Worm (Caenorhabditis elegans) whole organism, L2 larva: ENCODE results near the gene F46C5.9.

Source experiments
- C34F6.9 ChIP-seq: fragments of 150-350 bp; optimal IDR thresholded peaks from 2 replicates; lab custom pipeline; 2014; ENCODE audit warnings: missing biosample characterization, missing genetic modification characterization
- F13H6.1 ChIP-seq: sonication (generic microtip); optimal IDR thresholded peaks from 2 replicates; lab custom pipeline; 2016; ENCODE audit warnings: missing genetic modification characterization, missing compliant biosample characterization
- R02D3.7 ChIP-seq: fragments of 150-350 bp; optimal IDR thresholded peaks from 2 replicates; lab custom pipeline; 2014; ENCODE audit warnings: missing biosample characterization, missing genetic modification characterization
- Y55F3AM.14 ChIP-seq: fragments of 200-800 bp; sonication (Bioruptor generic); optimal IDR thresholded peaks from 2 replicates; lab custom pipeline; 2018; ENCODE audit warnings: mild to moderate bottlenecking, missing genetic modification characterization, missing compliant biosample characterization
- ZK546.5 ChIP-seq: sonication (generic microtip); optimal IDR thresholded peaks from 2 replicates; lab custom pipeline; 2017; ENCODE audit warnings: missing biosample characterization, missing genetic modification characterization
- alr-1 ChIP-seq: fragments of 150-350 bp; optimal IDR thresholded peaks from 2 replicates; lab custom pipeline; 2014; ENCODE audit warnings: missing biosample characterization, missing genetic modification characterization
- aly-2 ChIP-seq: fragments of 150-350 bp; optimal IDR thresholded peaks from 2 replicates; lab custom pipeline; 2014; ENCODE audit warnings: missing biosample characterization, missing genetic modification characterization
- ama-1 ChIP-seq: fragments of 150-350 bp; optimal IDR thresholded peaks from 2 replicates; lab custom pipeline; 2018; ENCODE audit warnings: inconsistent platforms
- blmp-1 ChIP-seq: sonication (generic microtip); optimal IDR thresholded peaks from 2 replicates; lab custom pipeline; 2017; ENCODE audit warnings: missing genetic modification characterization, mild to moderate bottlenecking, missing compliant biosample characterization, antibody characterized with exemption, moderate library complexity; ENCODE audit not compliant: insufficient read depth
- ceh-16 ChIP-seq: fragments of 150-350 bp; optimal IDR thresholded peaks from 2 replicates; lab custom pipeline; 2014; ENCODE audit warnings: missing biosample characterization, missing genetic modification characterization
- ceh-82 ChIP-seq: fragments of 150-350 bp; optimal IDR thresholded peaks from 2 replicates; lab custom pipeline; 2014; ENCODE audit warnings: missing biosample characterization, missing genetic modification characterization
- crh-2 ChIP-seq: sonication (generic microtip); optimal IDR thresholded peaks from 2 replicates; lab custom pipeline; 2017; ENCODE audit warnings: missing biosample characterization, missing genetic modification characterization
- dmd-4 ChIP-seq: sonication (generic microtip); optimal IDR thresholded peaks from 2 replicates; lab custom pipeline; 2017; ENCODE audit warnings: missing biosample characterization, missing genetic modification characterization
- egl-27 ChIP-seq: sonication (generic microtip); optimal IDR thresholded peaks from 3 replicates; lab custom pipeline; 2017; ENCODE audit warnings: missing biosample characterization, missing genetic modification reagents, missing genetic modification characterization
- elt-1 ChIP-seq: fragments of 150-350 bp; optimal IDR thresholded peaks from 2 replicates; lab custom pipeline; 2014; ENCODE audit warnings: missing biosample characterization, missing genetic modification characterization
- elt-3 ChIP-seq: sonication (generic microtip); optimal IDR thresholded peaks from 2 replicates; lab custom pipeline; 2017; ENCODE audit warnings: missing biosample characterization, missing genetic modification characterization
- fos-1 ChIP-seq: fragments of 150-350 bp; optimal IDR thresholded peaks from 2 replicates; lab custom pipeline; 2014; ENCODE audit warnings: missing biosample characterization, missing genetic modification characterization
- gmeb-1 ChIP-seq: fragments of 150-350 bp; optimal IDR thresholded peaks from 2 replicates; lab custom pipeline; 2014; ENCODE audit warnings: missing biosample characterization, missing genetic modification characterization
- lin-11 ChIP-seq: fragments of 150-350 bp; sonication (generic microtip); optimal IDR thresholded peaks from 2 replicates; lab custom pipeline; 2014; ENCODE audit warnings: missing biosample characterization, missing genetic modification characterization, inconsistent platforms, mixed read lengths
- lin-13 ChIP-seq: fragments of 150-350 bp; optimal IDR thresholded peaks from 2 replicates; lab custom pipeline; 2014; ENCODE audit warnings: missing biosample characterization, missing genetic modification reagents, missing genetic modification characterization
- lin-39 ChIP-seq: fragments of 150-350 bp; optimal IDR thresholded peaks from 2 replicates; lab custom pipeline; 2014; ENCODE audit warnings: missing biosample characterization, missing genetic modification reagents, missing genetic modification characterization
- lsy-2 ChIP-seq, 2 experiments: fragments of 150-350 bp in 1 of 2; sonication (generic microtip) in 1 of 2; optimal IDR thresholded peaks; 2 replicates each; lab custom pipeline; 2014 to 2017; ENCODE audit warnings: missing biosample characterization in 2 of 2, missing genetic modification characterization in 2 of 2
- mab-5 ChIP-seq: fragments of 150-350 bp; optimal IDR thresholded peaks from 2 replicates; lab custom pipeline; 2014; ENCODE audit warnings: missing biosample characterization, missing genetic modification characterization
- mbf-1 ChIP-seq: sonication (generic microtip); optimal IDR thresholded peaks from 2 replicates; lab custom pipeline; 2017; ENCODE audit warnings: missing biosample characterization, missing genetic modification characterization
- mdl-1 ChIP-seq, 2 experiments: fragments of 150-350 bp in 1 of 2; sonication (generic microtip) in 1 of 2; optimal IDR thresholded peaks; 2 replicates each; lab custom pipeline; 2017; ENCODE audit warnings: missing biosample characterization in 2 of 2, missing genetic modification characterization in 2 of 2
- nhr-10 ChIP-seq: sonication (generic microtip); optimal IDR thresholded peaks from 2 replicates; lab custom pipeline; 2017; ENCODE audit warnings: missing biosample characterization, missing genetic modification characterization
- nhr-11 ChIP-seq: fragments of 150-350 bp; optimal IDR thresholded peaks from 2 replicates; lab custom pipeline; 2014; ENCODE audit warnings: missing biosample characterization, missing genetic modification characterization
- nhr-12 ChIP-seq: fragments of 150-350 bp; optimal IDR thresholded peaks from 2 replicates; lab custom pipeline; 2014; ENCODE audit warnings: missing biosample characterization, missing genetic modification characterization
- nhr-129 ChIP-seq: fragments of 150-350 bp; optimal IDR thresholded peaks from 2 replicates; lab custom pipeline; 2014; ENCODE audit warnings: missing biosample characterization, missing genetic modification characterization
- nhr-21 ChIP-seq: fragments of 150-350 bp; optimal IDR thresholded peaks from 2 replicates; lab custom pipeline; 2014; ENCODE audit warnings: missing biosample characterization, missing genetic modification characterization
- nhr-25 ChIP-seq: fragments of 150-350 bp; sonication (generic microtip); optimal IDR thresholded peaks from 3 replicates; lab custom pipeline; 2014; ENCODE audit warnings: missing biosample characterization, missing genetic modification characterization
- nhr-6 ChIP-seq: fragments of 150-350 bp; optimal IDR thresholded peaks from 2 replicates; lab custom pipeline; 2014; ENCODE audit warnings: missing biosample characterization, missing genetic modification characterization
- nhr-77 ChIP-seq: fragments of 150-350 bp; optimal IDR thresholded peaks from 2 replicates; lab custom pipeline; 2014; ENCODE audit warnings: missing biosample characterization, missing genetic modification characterization
- peb-1 ChIP-seq: fragments of 150-350 bp; optimal IDR thresholded peaks from 2 replicates; lab custom pipeline; 2014; ENCODE audit warnings: missing biosample characterization, missing genetic modification characterization
- sem-4 ChIP-seq: fragments of 150-350 bp; optimal IDR thresholded peaks from 2 replicates; lab custom pipeline; 2014; ENCODE audit warnings: missing biosample characterization, missing genetic modification reagents, missing genetic modification characterization
- skn-1 ChIP-seq: sonication (generic microtip); optimal IDR thresholded peaks from 2 replicates; lab custom pipeline; 2017; ENCODE audit warnings: missing biosample characterization, missing genetic modification characterization
- sma-3 ChIP-seq: sonication (generic microtip); optimal IDR thresholded peaks from 2 replicates; lab custom pipeline; 2016; ENCODE audit warnings: missing genetic modification reagents, missing genetic modification characterization, missing compliant biosample characterization
- sma-9 ChIP-seq, 2 experiments: fragments of 150-350 bp in 1 of 2; sonication (generic microtip) in 1 of 2; optimal IDR thresholded peaks; 2 replicates each; lab custom pipeline; 2014 to 2016; ENCODE audit warnings: missing genetic modification characterization in 2 of 2, mild to moderate bottlenecking in 1 of 2, missing biosample characterization in 1 of 2, missing compliant biosample characterization in 1 of 2, missing genetic modification reagents in 1 of 2, moderate library complexity in 1 of 2
- snpc-4 ChIP-seq: fragments of 150-350 bp; optimal IDR thresholded peaks from 2 replicates; lab custom pipeline; 2014; ENCODE audit warnings: missing biosample characterization, missing genetic modification characterization
- unc-39 ChIP-seq: fragments of 150-350 bp; optimal IDR thresholded peaks from 2 replicates; lab custom pipeline; 2014; ENCODE audit warnings: missing biosample characterization, missing genetic modification characterization
- unc-55 ChIP-seq: fragments of 150-350 bp; sonication (generic microtip); optimal IDR thresholded peaks from 3 replicates; lab custom pipeline; 2014; ENCODE audit warnings: missing biosample characterization, missing genetic modification reagents, missing genetic modification characterization
- unc-62 ChIP-seq: fragments of 150-350 bp; optimal IDR thresholded peaks from 2 replicates; lab custom pipeline; 2014; ENCODE audit warnings: missing biosample characterization, missing genetic modification reagents, missing genetic modification characterization
- zag-1 ChIP-seq: fragments of 150-350 bp; optimal IDR thresholded peaks from 2 replicates; lab custom pipeline; 2014; ENCODE audit warnings: missing biosample characterization, missing genetic modification characterization
- ztf-1 ChIP-seq: fragments of 200-800 bp; sonication (Bioruptor generic); conservative IDR thresholded peaks from 2 replicates; pipeline ENCODE4 v1.3.6; 2022; ENCODE audit warnings: missing genetic modification characterization, missing compliant biosample characterization
- ztf-11 ChIP-seq: sonication (generic microtip); optimal IDR thresholded peaks from 2 replicates; lab custom pipeline; 2017; ENCODE audit warnings: missing biosample characterization, missing genetic modification characterization
- ztf-4 ChIP-seq: fragments of 150-350 bp; optimal IDR thresholded peaks from 2 replicates; lab custom pipeline; 2014; ENCODE audit warnings: missing biosample characterization, missing genetic modification characterization

The F46C5.9 gene

DNA sequence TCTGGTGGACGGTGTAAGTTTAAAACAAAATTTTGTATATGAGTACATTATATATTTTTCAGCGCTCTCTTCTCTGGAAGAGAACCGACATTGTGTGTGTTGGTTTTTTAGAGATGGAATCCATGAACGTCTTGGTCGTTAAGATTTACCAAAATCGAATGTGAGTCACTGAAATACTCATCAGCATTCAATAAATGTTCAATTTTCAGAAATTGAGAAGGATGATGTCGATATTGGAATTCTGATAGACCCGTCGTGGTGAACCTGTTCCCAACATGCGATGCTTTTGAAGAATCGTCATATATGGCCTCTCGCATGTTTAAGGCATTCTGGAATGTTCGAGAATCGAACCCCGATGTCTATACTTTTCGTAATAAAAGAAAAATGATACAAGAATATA, 21.8 kb downstream of the F46C5.9 start:
- TF ChIP-seq F13H6.1 (tag; lab: Kevin White, UChicago) = no peak
- no peak for TF ChIP-seq elt-3 (tag; lab: Kevin White, UChicago)
- no peak for TF ChIP-seq nhr-21 (tag; lab: Kevin White, UChicago)
- no peak for TF ChIP-seq mdl-1 (tag; optimal IDR thresholded peaks at IDR 0.05; lab: Kevin White, UChicago)
- no peak for TF ChIP-seq unc-55 (GFP tag; lab: Kevin White, UChicago)
- TF ChIP-seq nhr-12 = no peak
- no peak for TF ChIP-seq ceh-82 (tag; lab: Kevin White, UChicago)
- no peak for TF ChIP-seq fos-1 (tag; lab: Kevin White, UChicago)
- TF ChIP-seq nhr-25 = no peak
- TF ChIP-seq, all 48 proteins: peak for 0

DNA sequence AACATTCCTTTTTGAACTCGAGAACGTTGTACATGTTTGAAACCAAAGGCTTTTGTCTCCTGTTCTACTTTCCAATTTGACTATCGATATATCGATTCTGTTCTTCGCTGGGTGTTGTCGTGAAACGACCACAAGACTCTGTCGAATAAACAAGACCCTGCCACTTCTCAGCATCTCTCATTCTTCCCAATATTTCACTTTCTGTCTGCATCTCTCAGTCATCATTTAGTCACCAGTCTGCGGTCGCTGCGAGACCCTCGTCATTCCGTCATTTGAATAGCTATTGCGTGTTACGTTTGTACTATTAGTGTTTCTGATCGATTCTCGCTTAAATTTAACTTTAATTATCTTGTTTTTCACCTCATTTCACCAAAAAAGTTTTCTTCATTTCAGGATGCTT, 23.2 kb downstream of the F46C5.9 start:
- peak; percentile 90 for TF ChIP-seq skn-1 (tag; lab: Kevin White, UChicago)
- peak; percentile 97 for TF ChIP-seq lin-11
- peak; percentile 99 for TF ChIP-seq nhr-129 (tag; lab: Kevin White, UChicago)
- TF ChIP-seq sma-3 = peak; percentile 97
- no peak for TF ChIP-seq R02D3.7 (tag; lab: Kevin White, UChicago)
- TF ChIP-seq mab-5 (tag; lab: Kevin White, UChicago) = peak; percentile 92
- peak; percentile 97 for TF ChIP-seq nhr-25
- TF ChIP-seq nhr-10 (tag; lab: Kevin White, UChicago) = peak; percentile 72
- TF ChIP-seq aly-2 (tag; lab: Kevin White, UChicago) = no peak
- peak; percentile 28 for TF ChIP-seq ZK546.5
- no peak for TF ChIP-seq unc-39
- peak; percentile 47 for TF ChIP-seq ceh-16 (tag; lab: Kevin White, UChicago)
- TF ChIP-seq ceh-82 (tag; lab: Kevin White, UChicago) = peak; percentile 66
- 0 out of 2 replicates have a peak, but pooled peaks have one; percentile 46 for TF ChIP-seq ztf-1 (GFP tag; lab: Robert Waterston, UW)
- peak; percentile 93 for TF ChIP-seq F13H6.1 (tag; lab: Kevin White, UChicago)
- TF ChIP-seq crh-2 (tag; lab: Kevin White, UChicago) = peak; percentile 98
- TF ChIP-seq snpc-4 (tag; lab: Kevin White, UChicago) = peak; percentile 69
- TF ChIP-seq unc-62 (GFP tag; lab: Kevin White, UChicago) = peak; percentile 69
- TF ChIP-seq peb-1 (tag; lab: Kevin White, UChicago) = no peak
- no peak for TF ChIP-seq mbf-1 (tag; lab: Kevin White, UChicago)
- peak; percentile 100 for TF ChIP-seq C34F6.9 (tag; lab: Kevin White, UChicago)
- TF ChIP-seq gmeb-1 (tag; lab: Kevin White, UChicago) = peak; percentile 92
- peak; percentile 96 for TF ChIP-seq fos-1 (tag; lab: Kevin White, UChicago)
- TF ChIP-seq ztf-11 = no peak
- TF ChIP-seq dmd-4 (tag; lab: Kevin White, UChicago) = no peak
- peak; percentile 75 to 96 for TF ChIP-seq lsy-2 (tag; optimal IDR thresholded peaks at IDR 0.05; lab: Kevin White, UChicago)
- TF ChIP-seq nhr-6 = peak; percentile 90
- peak; percentile 95 for TF ChIP-seq sma-9 (GFP tag; optimal IDR thresholded peaks at IDR 0.05; lab: Kevin White, UChicago)
- no peak for TF ChIP-seq sma-9 (tag; optimal IDR thresholded peaks at IDR 0.05; lab: Kevin White, UChicago)
- no peak for TF ChIP-seq alr-1
- peak; percentile 76 for TF ChIP-seq zag-1 (tag; lab: Kevin White, UChicago)
- TF ChIP-seq unc-55 (GFP tag; lab: Kevin White, UChicago) = peak; percentile 93
- peak; percentile 82 for TF ChIP-seq egl-27 (tag; lab: Kevin White, UChicago)
- no peak for TF ChIP-seq lin-39 (tag; lab: Kevin White, UChicago)
- TF ChIP-seq nhr-12 = no peak
- peak; percentile 89 for TF ChIP-seq lin-13 (GFP tag; lab: Kevin White, UChicago)
- no peak for TF ChIP-seq nhr-11
- peak; percentile 32 to 75 for TF ChIP-seq mdl-1 (tag; optimal IDR thresholded peaks at IDR 0.05; lab: Kevin White, UChicago)
- peak; percentile 95 for TF ChIP-seq ztf-4 (tag; lab: Kevin White, UChicago)
- peak; percentile 93 for TF ChIP-seq ama-1
- no peak for TF ChIP-seq elt-3 (tag; lab: Kevin White, UChicago)
- TF ChIP-seq sem-4 = peak; percentile 96
- TF ChIP-seq Y55F3AM.14 = peak; percentile 80
- TF ChIP-seq blmp-1 (tag; lab: Kevin White, UChicago) = peak; percentile 60
- TF ChIP-seq nhr-77 (tag; lab: Kevin White, UChicago) = peak; percentile 72
- TF ChIP-seq nhr-21 (tag; lab: Kevin White, UChicago) = peak; percentile 97
- TF ChIP-seq elt-1 = no peak
